Fruit fly (Drosophila melanogaster): ENCODE results near the gene CG7512.

CG7512 gene

DNA sequence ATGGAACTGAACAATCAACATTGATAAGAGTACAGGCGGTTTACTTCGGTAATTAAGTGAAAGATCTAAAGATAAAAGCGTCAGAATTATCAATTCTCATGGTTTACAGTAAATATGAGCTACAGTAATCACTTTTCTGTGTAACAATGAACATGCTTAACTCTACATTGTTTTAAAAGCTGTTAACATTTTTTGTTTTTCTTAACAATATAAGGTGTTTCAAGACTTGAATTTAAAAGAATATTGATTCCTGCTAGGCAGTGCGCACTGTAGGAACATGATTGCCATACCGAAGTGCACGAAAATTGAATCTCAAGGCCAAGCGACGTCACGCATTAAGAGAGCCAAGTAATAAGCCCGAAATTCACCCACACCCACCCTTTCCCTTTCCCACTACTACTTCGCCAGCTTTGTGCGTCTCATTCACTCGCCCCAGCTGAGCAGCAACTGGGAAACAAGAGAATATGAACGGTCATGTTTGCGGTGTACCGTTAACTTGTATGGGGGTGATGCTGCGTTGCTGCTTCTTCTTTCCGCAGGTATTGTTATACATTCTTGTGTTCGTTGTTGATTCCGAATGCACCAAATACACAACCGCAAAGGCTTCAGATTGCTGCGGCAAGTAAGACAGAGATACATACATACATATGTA is 22.2 kb upstream of the CG7512 start (continued):
- TF ChIP-seq cyc (GFP tag; optimal IDR thresholded peaks at IDR 0.05) (peak; percentile 81), Gug (GFP tag; IDR thresholded peaks at IDR 0.05) (peak; percentile 48), Eip75B (GFP tag; optimal IDR thresholded peaks at IDR 0.05) (peak; percentile 65), Blimp-1 (GFP tag; optimal IDR thresholded peaks at IDR 0.05) (peak; percentile 54), topi (GFP tag; optimal IDR thresholded peaks at IDR 0.05) (peak; percentile 86), CG34406 (GFP tag; optimal IDR thresholded peaks at IDR 0.05) (peak; percentile 71), CG11902 (GFP tag; optimal IDR thresholded peaks at IDR 0.05) (peak; percentile 73), lz (GFP tag; optimal IDR thresholded peaks at IDR 0.05) (peak; percentile 80), CG16779 (tag; optimal IDR thresholded peaks at IDR 0.05) (no peak), Sox15 (GFP tag; optimal IDR thresholded peaks at IDR 0.05) (peak; percentile 62), CG31627 (GFP tag; optimal IDR thresholded peaks at IDR 0.05) (peak; percentile 86), Eip93F (GFP tag; optimal IDR thresholded peaks at IDR 0.05) (no peak), Ets96B (tag; optimal IDR thresholded peaks at IDR 0.05) (peak; percentile 57), vri (GFP tag; optimal IDR thresholded peaks at IDR 0.05) (peak; percentile 65), pdm3 (GFP tag; optimal IDR thresholded peaks at IDR 0.05) (peak; percentile 66), Smox (GFP tag; optimal IDR thresholded peaks at IDR 0.05) (peak; percentile 80), CG9139 (GFP tag; optimal IDR thresholded peaks at IDR 0.05) (no peak), ss (GFP tag; optimal IDR thresholded peaks at IDR 0.05) (peak; percentile 43 to 49), dsx (GFP tag; optimal IDR thresholded peaks at IDR 0.05; ENCODE audit: poor library complexity, severe bottlenecking) (peak; percentile 48), OdsH (GFP tag; optimal IDR thresholded peaks at IDR 0.05) (peak; percentile 70), fd85E (GFP tag; optimal IDR thresholded peaks at IDR 0.05) (peak; percentile 7), CG6163 (GFP tag; IDR thresholded peaks at IDR 0.05) (peak; percentile 72), acj6 (GFP tag; optimal IDR thresholded peaks at IDR 0.05) (peak; percentile 69), spab (GFP tag; optimal IDR thresholded peaks at IDR 0.05) (peak; percentile 10), CG4318 (GFP tag; optimal IDR thresholded peaks at IDR 0.05) (no peak), Sox102F (GFP tag; optimal IDR thresholded peaks at IDR 0.05) (peak; percentile 72), Hr4 (GFP tag; optimal IDR thresholded peaks at IDR 0.05) (peak; percentile 52), CG32006 (GFP tag; optimal IDR thresholded peaks at IDR 0.05) (peak; percentile 64), Ets21C (GFP tag; optimal IDR thresholded peaks at IDR 0.05) (peak; percentile 78), CG8119 (GFP tag; IDR thresholded peaks at IDR 0.05) (peak; percentile 64), CG6276 (GFP tag; optimal IDR thresholded peaks at IDR 0.05) (peak; percentile 46), salr (GFP tag; optimal IDR thresholded peaks at IDR 0.05) (peak in 1 of 2 experiments; percentile 2), Hr38 (GFP tag; optimal IDR thresholded peaks at IDR 0.05) (no peak)

DNA sequence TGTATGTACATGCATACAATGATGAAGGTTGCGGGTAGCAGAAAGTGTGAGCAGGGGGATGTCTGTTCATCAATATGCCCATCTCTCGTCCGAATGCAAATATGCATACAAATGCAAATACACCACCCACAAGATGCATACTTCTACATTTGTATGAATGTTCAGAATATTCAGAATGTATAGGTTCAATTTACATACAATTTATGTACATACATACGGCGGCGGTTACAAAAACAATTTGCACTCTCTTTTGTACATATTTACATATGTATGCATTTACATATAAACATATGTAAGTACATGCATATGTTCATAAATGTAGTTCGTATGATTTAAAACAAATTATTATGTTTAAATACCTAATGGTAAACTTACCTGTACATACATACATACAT is 21.6 kb upstream of the CG7512 start:
- no peak for TF ChIP-seq fkh (GFP tag; optimal IDR thresholded peaks at IDR 0.05)
- TF ChIP-seq Gug (GFP tag; IDR thresholded peaks at IDR 0.05), result no peak
- TF ChIP-seq spab (GFP tag; optimal IDR thresholded peaks at IDR 0.05), result no peak
- no peak for TF ChIP-seq CG11294 (GFP tag; IDR thresholded peaks at IDR 0.05)
- no peak for TF ChIP-seq CG11902 (GFP tag; optimal IDR thresholded peaks at IDR 0.05)
- no peak for TF ChIP-seq vri (GFP tag; optimal IDR thresholded peaks at IDR 0.05)
- TF ChIP-seq Met (GFP tag; optimal IDR thresholded peaks at IDR 0.05), result no peak
- TF ChIP-seq CG15336 (GFP tag; IDR thresholded peaks at IDR 0.05), result no peak

DNA sequence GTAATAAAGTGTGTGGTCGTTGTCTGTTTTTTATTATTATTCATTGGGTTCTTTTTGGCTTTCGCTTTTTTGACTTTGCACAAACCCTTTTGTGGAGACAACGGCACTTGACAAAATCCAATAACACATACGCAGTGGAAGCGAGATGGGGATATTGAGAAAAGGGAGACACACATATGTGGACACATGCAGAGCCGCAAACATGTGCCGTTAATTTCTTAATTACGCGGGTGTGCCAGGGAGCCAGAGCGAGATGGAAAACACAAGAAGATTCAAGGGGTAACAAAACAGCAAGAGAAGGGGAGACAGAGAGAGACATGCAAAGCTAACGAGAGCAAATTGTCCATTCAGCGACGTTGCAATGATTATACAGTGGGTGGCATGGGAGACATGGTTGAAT is 21.0 kb upstream of the CG7512 start:
- TF ChIP-seq CG34406 (GFP tag; optimal IDR thresholded peaks at IDR 0.05), result no peak
- TF ChIP-seq Smox (GFP tag; optimal IDR thresholded peaks at IDR 0.05), result no peak
- TF ChIP-seq vri (GFP tag; optimal IDR thresholded peaks at IDR 0.05), result peak; percentile 43
- no peak for TF ChIP-seq CG11902 (GFP tag; optimal IDR thresholded peaks at IDR 0.05)
- TF ChIP-seq spab (GFP tag; optimal IDR thresholded peaks at IDR 0.05), result no peak
- TF ChIP-seq Hr38 (GFP tag; optimal IDR thresholded peaks at IDR 0.05), result no peak
- no peak for TF ChIP-seq CG32006 (GFP tag; optimal IDR thresholded peaks at IDR 0.05)
- TF ChIP-seq CG3032 (tag; optimal IDR thresholded peaks at IDR 0.05), result no peak
- TF ChIP-seq Hr39 (GFP tag; optimal IDR thresholded peaks at IDR 0.05), result no peak
- TF ChIP-seq fkh (GFP tag; optimal IDR thresholded peaks at IDR 0.05), result peak; percentile 38
- no peak for TF ChIP-seq Hr4 (GFP tag; optimal IDR thresholded peaks at IDR 0.05)
- TF ChIP-seq ss (GFP tag; optimal IDR thresholded peaks at IDR 0.05), result peak in 1 of 2 experiments; percentile 16
- TF ChIP-seq Eip75B (GFP tag; optimal IDR thresholded peaks at IDR 0.05), result no peak
- TF ChIP-seq CG16779 (tag; optimal IDR thresholded peaks at IDR 0.05), result no peak
- no peak for TF ChIP-seq CG31627 (GFP tag; optimal IDR thresholded peaks at IDR 0.05)
- no peak for TF ChIP-seq dsx (GFP tag; optimal IDR thresholded peaks at IDR 0.05; ENCODE audit: poor library complexity, severe bottlenecking)
- TF ChIP-seq Blimp-1 (GFP tag; optimal IDR thresholded peaks at IDR 0.05), result peak; percentile 52
- TF ChIP-seq CG6163 (GFP tag; IDR thresholded peaks at IDR 0.05), result 0 out of 3 replicates have a peak, but pooled peaks have one; percentile 17
- no peak for TF ChIP-seq CG9139 (GFP tag; optimal IDR thresholded peaks at IDR 0.05)
- no peak for TF ChIP-seq Lpt (GFP tag; optimal IDR thresholded peaks at IDR 0.05)
- TF ChIP-seq Ets96B (tag; optimal IDR thresholded peaks at IDR 0.05), result no peak
- TF ChIP-seq Eip78C (GFP tag), result peak; percentile 42
- TF ChIP-seq CG15336 (GFP tag; IDR thresholded peaks at IDR 0.05), result 0 out of 2 replicates have a peak, but pooled peaks have one; percentile 6
- TF ChIP-seq Sox15 (GFP tag; optimal IDR thresholded peaks at IDR 0.05), result no peak
- TF ChIP-seq CG6276 (GFP tag; optimal IDR thresholded peaks at IDR 0.05), result no peak
- no peak for TF ChIP-seq OdsH (GFP tag; optimal IDR thresholded peaks at IDR 0.05)
- 0 out of 3 replicates have a peak, but pooled peaks have one; percentile 11 for TF ChIP-seq eg (GFP tag; IDR thresholded peaks at IDR 0.05)
- no peak for TF ChIP-seq CG10631 (GFP tag; optimal IDR thresholded peaks at IDR 0.05)
- no peak for TF ChIP-seq net (GFP tag; optimal IDR thresholded peaks at IDR 0.05)

Measured in whole organism, prepupa.